Fruit fly (Drosophila melanogaster): ENCODE measurements around the gene Myb.
A peak's percentile ranks its signal among the peaks of the same experiment; 100 is the strongest.

Myb gene

DNA sequence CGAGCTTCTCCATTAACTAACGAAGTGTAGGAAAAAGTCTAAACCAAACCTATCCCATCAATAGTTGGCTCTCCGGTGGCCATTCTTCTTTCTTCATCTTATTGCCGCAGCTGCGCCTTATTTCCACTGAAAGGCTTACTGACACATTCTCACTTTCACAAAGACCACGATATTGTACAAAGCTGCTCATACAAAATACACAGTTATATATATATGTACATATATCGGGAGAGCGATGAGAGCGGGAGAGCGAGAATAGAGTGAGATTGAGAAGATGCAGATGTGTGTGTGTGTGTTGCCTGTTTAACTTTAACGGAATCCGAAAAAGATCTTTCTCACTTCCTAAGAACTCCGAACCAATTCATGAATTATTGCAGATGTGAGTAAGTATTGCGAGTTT lies 44.4 kb downstream of the Myb start (continued):
- TF ChIP-seq CG5180 (GFP tag; optimal IDR thresholded peaks at IDR 0.05) (peak; percentile 11), CG32767 (GFP tag; IDR thresholded peaks at IDR 0.05) (no peak), cg (GFP tag; optimal IDR thresholded peaks at IDR 0.05) (peak; percentile 93), toy (GFP tag; IDR thresholded peaks at IDR 0.05) (no peak), fd96Cb (tag; optimal IDR thresholded peaks at IDR 0.05) (no peak), Trl (optimal IDR thresholded peaks at IDR 0.05) (peak; percentile 85 to 90), Trl (GFP tag; optimal IDR thresholded peaks at IDR 0.05) (no peak), ham (GFP tag; IDR thresholded peaks at IDR 0.05) (no peak), D (optimal IDR thresholded peaks at IDR 0.05) (no peak), D (GFP tag; optimal IDR thresholded peaks at IDR 0.05) (no peak)

DNA sequence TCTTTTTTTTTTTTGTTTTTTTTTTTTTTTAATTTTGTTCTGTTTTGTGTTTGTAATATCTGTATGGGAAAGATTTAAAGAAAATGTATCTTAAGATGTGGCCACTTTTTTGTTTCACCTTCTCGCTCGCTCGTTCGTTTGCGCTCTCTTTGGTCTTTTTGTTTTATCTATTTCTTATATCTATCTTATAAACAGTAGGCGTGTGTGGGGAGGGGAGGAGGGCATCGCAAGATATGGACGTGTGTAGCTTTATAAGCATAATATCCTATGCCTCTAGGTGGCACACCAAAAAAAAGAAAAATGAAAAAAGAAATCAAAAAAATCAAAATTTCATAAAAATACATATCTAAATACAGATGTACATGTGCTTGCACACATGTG lies 45.0 kb downstream of the Myb start:
- TF ChIP-seq Sry-β (GFP tag; optimal IDR thresholded peaks at IDR 0.05) (no peak), CG12942 (GFP tag; optimal IDR thresholded peaks at IDR 0.05) (no peak), grn (GFP tag; optimal IDR thresholded peaks at IDR 0.05) (no peak), dpn (GFP tag; optimal IDR thresholded peaks at IDR 0.05) (no peak), Oaz (GFP tag; IDR thresholded peaks at IDR 0.05) (no peak), lola (GFP tag; optimal IDR thresholded peaks at IDR 0.05) (peak in 1 of 3 experiments; percentile 22), Ravus (GFP tag; IDR thresholded peaks at IDR 0.05) (no peak), ranshi (GFP tag; IDR thresholded peaks at IDR 0.05) (no peak), vnd (GFP tag; IDR thresholded peaks at IDR 0.05; ENCODE audit: partially characterized antibody) (no peak), da (GFP tag; optimal IDR thresholded peaks at IDR 0.05) (no peak), br (optimal IDR thresholded peaks at IDR 0.05) (no peak), CG9876 (GFP tag; optimal IDR thresholded peaks at IDR 0.05) (no peak), NFAT (GFP tag; IDR thresholded peaks at IDR 0.05) (no peak), CkIIα-i1 (GFP tag; IDR thresholded peaks at IDR 0.05) (no peak), Med (GFP tag) (peak; percentile 71), CG33213 (GFP tag; optimal IDR thresholded peaks at IDR 0.05) (no peak), CG9727 (GFP tag; optimal IDR thresholded peaks at IDR 0.05) (no peak), CG7963 (GFP tag; IDR thresholded peaks at IDR 0.05; ENCODE audit: partially characterized antibody) (no peak), sens (GFP tag) (peak; percentile 68), CG18011 (GFP tag; optimal IDR thresholded peaks at IDR 0.05) (no peak), pan (optimal IDR thresholded peaks at IDR 0.05) (no peak), pan (GFP tag; optimal IDR thresholded peaks at IDR 0.05 in 1 of 2, IDR thresholded peaks at IDR 0.05 in 1 of 2) (no peak), jing (GFP tag; optimal IDR thresholded peaks at IDR 0.05) (no peak), CG8944 (GFP tag; optimal IDR thresholded peaks at IDR 0.05) (no peak), Dfd (GFP tag; optimal IDR thresholded peaks at IDR 0.05) (no peak), eve (GFP tag; optimal IDR thresholded peaks at IDR 0.05) (peak in 1 of 2 experiments; percentile 14), Atf-2 (GFP tag; optimal IDR thresholded peaks at IDR 0.05) (no peak), CG10565 (GFP tag; optimal IDR thresholded peaks at IDR 0.05) (no peak), trh (GFP tag; optimal IDR thresholded peaks at IDR 0.05) (no peak), Stat92E (GFP tag; optimal IDR thresholded peaks at IDR 0.05) (no peak)
